Fruit fly (Drosophila melanogaster) Kc167 (cell line): Measurements from ENCODE around the gene CG11562.

Source experiments
- Myc ChIP-seq: fragments of >200 bp; optimal IDR thresholded peaks from 2 replicates; lab custom pipeline; 2017; ENCODE audit warnings: missing external identifiers
- Sin3A ChIP-seq: fragments of >200 bp; optimal IDR thresholded peaks from 2 replicates; lab custom pipeline; 2018; ENCODE audit warnings: missing external identifiers
- h ChIP-seq: fragments of >200 bp; optimal IDR thresholded peaks from 3 replicates; lab custom pipeline; 2018; ENCODE audit warnings: missing external identifiers
- ttk ChIP-seq: sonication (Bioruptor generic); optimal IDR thresholded peaks from 2 replicates; lab custom pipeline; 2017; ENCODE audit warnings: missing external identifiers

dm6 chr2L:283071-283482 lies 9.1 kb upstream of the CG11562 start, which contains the start of gene CG11601:
- TF ChIP-seq Myc (lab: Kevin White, UChicago) (no peak), h (no peak), Sin3A (lab: Kevin White, UChicago) (no peak), ttk (lab: Kevin White, UChicago) (no peak)
